Worm (Caenorhabditis elegans): Measurements from ENCODE around the gene cnp-3.

- TF ChIP-seq lin-39 (tag; optimal IDR thresholded peaks at IDR 0.05) (no peak), crh-2 (tag; optimal IDR thresholded peaks at IDR 0.05) (no peak), ama-1 (optimal IDR thresholded peaks at IDR 0.05) (no peak), egl-27 (tag; optimal IDR thresholded peaks at IDR 0.05) (no peak), ceh-82 (tag; optimal IDR thresholded peaks at IDR 0.05) (no peak), ztf-4 (tag; optimal IDR thresholded peaks at IDR 0.05) (no peak), nhr-25 (tag; optimal IDR thresholded peaks at IDR 0.05) (no peak), unc-62 (GFP tag; optimal IDR thresholded peaks at IDR 0.05) (no peak)
Observed at ce11 chrX:17100656-17101055, 37.3 kb downstream of the cnp-3 start, which contains the start of gene lido-2.
